Worm (Caenorhabditis elegans): ENCODE data around the gene T24H10.5.
A peak's percentile ranks its signal among the peaks of the same experiment; 100 is the strongest.

T24H10.5 gene

DNA sequence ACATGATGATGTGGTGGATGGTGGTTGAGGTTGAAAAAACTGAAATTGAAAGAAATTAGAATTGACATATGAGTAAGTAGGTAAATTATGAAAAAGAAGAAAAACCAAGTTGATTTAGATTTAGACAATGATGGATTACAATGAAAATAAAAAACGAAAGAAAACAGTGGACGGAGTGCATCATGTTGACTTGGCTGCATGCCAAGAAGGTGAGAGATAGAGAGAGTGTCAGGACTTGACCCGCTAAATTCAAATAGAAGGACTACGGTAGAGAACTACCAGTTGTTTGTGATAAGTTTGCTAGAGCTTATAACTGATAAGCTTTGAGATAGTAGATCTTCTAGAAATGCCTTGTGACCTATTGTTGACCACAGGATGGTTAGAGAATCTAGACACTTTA, 39.8 kb upstream of the T24H10.5 start, which contains the start of gene T24B8.3:
Gene T24B8.3 (minus strand): TSS at position 39 of the 400 bp plus-strand sequence.
- TF ChIP-seq tbx-2 (tag; optimal IDR thresholded peaks at IDR 0.05) (no peak), dpl-1 (GFP tag; optimal IDR thresholded peaks at IDR 0.05) (peak in 2 of 3 experiments; percentile 40 to 45), lin-13 (GFP tag; optimal IDR thresholded peaks at IDR 0.05) (peak; percentile 29), nhr-20 (tag; optimal IDR thresholded peaks at IDR 0.05) (peak; percentile 48), lsy-2 (tag; optimal IDR thresholded peaks at IDR 0.05) (peak; percentile 42 to 77), nhr-84 (tag; optimal IDR thresholded peaks at IDR 0.05) (no peak), unc-62 (GFP tag; optimal IDR thresholded peaks at IDR 0.05) (no peak), nhr-19 (GFP tag; conservative IDR thresholded peaks at IDR 0.05) (peak; percentile 43; the same call in 1 of the 2 replicates), nhr-71 (tag; optimal IDR thresholded peaks at IDR 0.05) (peak; percentile 48), lir-3 (tag; optimal IDR thresholded peaks at IDR 0.05; ENCODE audit: poor library complexity) (peak; percentile 10), rnt-1 (tag; optimal IDR thresholded peaks at IDR 0.05) (peak; percentile 3), unc-130 (tag; optimal IDR thresholded peaks at IDR 0.05) (peak; percentile 45), C16A3.4 (tag; optimal IDR thresholded peaks at IDR 0.05) (peak; percentile 40), lin-14 (GFP tag; optimal IDR thresholded peaks at IDR 0.05) (peak; percentile 19), nhr-90 (tag; optimal IDR thresholded peaks at IDR 0.05; ENCODE audit: poor library complexity) (peak; percentile 16), elt-2 (tag; optimal IDR thresholded peaks at IDR 0.05) (peak; percentile 25), efl-1 (optimal IDR thresholded peaks at IDR 0.05) (peak in 1 of 2 experiments; percentile 33), efl-1 (GFP tag; optimal IDR thresholded peaks at IDR 0.05 in 1 of 2) (peak; percentile 43 to 95), elt-3 (tag; optimal IDR thresholded peaks at IDR 0.05) (peak in 1 of 6 experiments; percentile 40), nhr-85 (tag) (peak; percentile 83), hlh-17 (GFP tag; optimal IDR thresholded peaks at IDR 0.05; ENCODE audit: borderline replicate concordance) (no peak), blmp-1 (tag; optimal IDR thresholded peaks at IDR 0.05) (peak; percentile 49), lin-35 (GFP tag; optimal IDR thresholded peaks at IDR 0.05) (peak; percentile 12 to 58), mep-1 (tag; optimal IDR thresholded peaks at IDR 0.05) (peak; percentile 54), egl-27 (tag; optimal IDR thresholded peaks at IDR 0.05) (no peak)

DNA sequence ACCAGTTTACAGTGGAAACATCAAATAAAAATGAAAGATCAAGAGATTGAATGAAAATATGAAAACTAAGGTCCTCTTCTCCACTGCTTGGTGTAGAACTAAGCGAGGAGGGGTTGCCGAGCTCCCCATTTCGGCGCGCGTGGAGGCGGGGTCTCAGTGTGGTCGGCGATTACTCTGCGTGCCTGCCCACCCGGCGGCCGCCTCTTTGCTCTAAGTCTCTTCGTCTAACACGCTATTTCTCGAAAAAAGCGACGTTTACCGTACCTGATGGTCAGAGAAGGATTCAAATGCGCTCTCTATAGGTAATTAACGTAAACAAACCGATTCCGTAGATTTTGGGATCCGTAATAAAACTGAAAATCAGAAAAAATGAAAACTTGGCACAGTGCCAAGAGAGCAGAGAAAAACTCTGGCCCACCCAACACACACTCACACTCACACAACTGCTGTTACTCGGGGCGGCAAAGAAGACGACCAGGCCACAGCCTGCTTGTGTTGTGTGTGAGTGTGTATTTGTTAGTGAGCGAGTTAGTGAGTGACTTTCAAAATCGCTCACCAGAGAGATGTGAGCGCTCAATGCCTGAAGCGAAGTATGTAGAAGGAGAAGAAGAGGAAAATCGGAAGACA, 39.2 kb upstream of the T24H10.5 start:
- TF ChIP-seq nhr-19 (GFP tag; conservative IDR thresholded peaks at IDR 0.05) (peak; percentile 47), snu-23 (GFP tag; optimal IDR thresholded peaks at IDR 0.05) (peak; percentile 84), sptf-1 (tag; optimal IDR thresholded peaks at IDR 0.05) (no peak), nhr-76 (tag; optimal IDR thresholded peaks at IDR 0.05) (no peak), aha-1 (tag; optimal IDR thresholded peaks at IDR 0.05) (peak; percentile 51), jun-1 (tag; optimal IDR thresholded peaks at IDR 0.05) (peak; percentile 47), hlh-17 (GFP tag; optimal IDR thresholded peaks at IDR 0.05; ENCODE audit: borderline replicate concordance) (no peak), ceh-82 (tag; optimal IDR thresholded peaks at IDR 0.05) (peak; percentile 15 to 73 (median 62)), nhr-84 (tag; optimal IDR thresholded peaks at IDR 0.05) (no peak), pqm-1 (tag; optimal IDR thresholded peaks at IDR 0.05) (no peak), tbx-2 (tag; optimal IDR thresholded peaks at IDR 0.05) (peak; percentile 74), fkh-10 (GFP tag; optimal IDR thresholded peaks at IDR 0.05) (peak; percentile 77), rnt-1 (tag; optimal IDR thresholded peaks at IDR 0.05) (peak; percentile 77), swsn-7 (tag; optimal IDR thresholded peaks at IDR 0.05) (peak; percentile 75), nhr-47 (tag; optimal IDR thresholded peaks at IDR 0.05) (peak; percentile 78), dpl-1 (GFP tag; optimal IDR thresholded peaks at IDR 0.05) (peak; percentile 24 to 52 (median 32)), C16A3.4 (tag; optimal IDR thresholded peaks at IDR 0.05) (peak; percentile 66), lsy-2 (tag; optimal IDR thresholded peaks at IDR 0.05) (peak; percentile 72 to 81), pax-3 (tag; optimal IDR thresholded peaks at IDR 0.05) (peak; percentile 50), irx-1 (tag; optimal IDR thresholded peaks at IDR 0.05) (peak; percentile 31), C04F5.9 (tag; optimal IDR thresholded peaks at IDR 0.05) (no peak), fos-1 (tag; optimal IDR thresholded peaks at IDR 0.05) (peak; percentile 66), mdl-1 (tag; optimal IDR thresholded peaks at IDR 0.05) (peak in 1 of 2 experiments; percentile 29), nhr-85 (tag) (peak; percentile 45), nhr-20 (tag; optimal IDR thresholded peaks at IDR 0.05) (peak; percentile 72), unc-98 (GFP tag; IDR thresholded peaks at IDR 0.05) (no peak), nhr-77 (tag; optimal IDR thresholded peaks at IDR 0.05) (peak; percentile 75), egl-27 (tag; optimal IDR thresholded peaks at IDR 0.05) (no peak), egl-13 (tag; optimal IDR thresholded peaks at IDR 0.05) (peak; percentile 28), tlp-1 (tag; optimal IDR thresholded peaks at IDR 0.05) (no peak), ets-5 (GFP tag; IDR thresholded peaks at IDR 0.05) (no peak), lin-35 (GFP tag; optimal IDR thresholded peaks at IDR 0.05) (peak; percentile 66 to 67), nhr-237 (tag; optimal IDR thresholded peaks at IDR 0.05) (peak; percentile 63), grh-1 (GFP tag; IDR thresholded peaks at IDR 0.05) (0 out of 2 replicates have a peak, but pooled peaks have one; percentile 11), F16B12.6 (tag; optimal IDR thresholded peaks at IDR 0.05) (peak; percentile 37)

Data from whole organism, L1 larva.